Worm (Caenorhabditis elegans) whole organism, L1 larva: ENCODE data around the gene spp-24.

Source experiments
- C04F5.9 ChIP-seq: sonication (generic microtip); optimal IDR thresholded peaks from 2 replicates; lab custom pipeline; 2016; ENCODE audit warnings: missing genetic modification characterization, missing compliant biosample characterization
- C16A3.4 ChIP-seq: fragments of 150-350 bp; optimal IDR thresholded peaks from 2 replicates; lab custom pipeline; 2014; ENCODE audit warnings: missing biosample characterization, missing genetic modification characterization
- Y116A8C.19 ChIP-seq: sonication (generic microtip); optimal IDR thresholded peaks from 2 replicates; lab custom pipeline; 2016; ENCODE audit warnings: missing compliant biosample characterization, missing genetic modification characterization, borderline replicate concordance
- aha-1 ChIP-seq: fragments of 150-350 bp; optimal IDR thresholded peaks from 2 replicates; lab custom pipeline; 2014; ENCODE audit warnings: missing biosample characterization, missing genetic modification characterization
- ama-1 ChIP-seq: fragments of 150-350 bp; optimal IDR thresholded peaks from 2 replicates; lab custom pipeline; 2014
- blmp-1 ChIP-seq: fragments of 150-350 bp; optimal IDR thresholded peaks from 2 replicates; lab custom pipeline; 2014; ENCODE audit warnings: missing biosample characterization, missing genetic modification characterization
- ceh-63 ChIP-seq: fragments of 200-800 bp; sonication (Bioruptor generic); optimal IDR thresholded peaks from 2 replicates; lab custom pipeline; 2018; ENCODE audit warnings: mild to moderate bottlenecking, missing genetic modification characterization, missing compliant biosample characterization
- ces-1 ChIP-seq: fragments of 150-350 bp; optimal IDR thresholded peaks from 2 replicates; lab custom pipeline; 2014; ENCODE audit warnings: missing biosample characterization, missing genetic modification reagents, missing genetic modification characterization
- efl-1 ChIP-seq, 4 experiments: fragments of 150-350 bp; optimal IDR thresholded peaks in 3 of 4; peaks in 1 of 4; 1 replicate in 1 of 4; 2 replicates in 3 of 4; lab custom pipeline; 2014; ENCODE audit warnings: missing biosample characterization in 2 of 4, missing genetic modification characterization in 2 of 4, missing genetic modification reagents in 2 of 4
- efl-3 ChIP-seq: fragments of 200-800 bp; sonication (Bioruptor generic); optimal IDR thresholded peaks from 2 replicates; lab custom pipeline; 2018; ENCODE audit warnings: mild to moderate bottlenecking, missing genetic modification characterization, missing compliant biosample characterization
- elt-2 ChIP-seq: sonication (generic microtip); optimal IDR thresholded peaks from 2 replicates; lab custom pipeline; 2016; ENCODE audit warnings: missing genetic modification characterization, mild to moderate bottlenecking, inconsistent platforms, missing compliant biosample characterization, missing genetic modification reagents
- elt-3 ChIP-seq, 6 experiments: fragments of 150-350 bp in 1 of 6; sonication (generic microtip); optimal IDR thresholded peaks; 2 replicates each; lab custom pipeline; 2017 to 2018; ENCODE audit warnings: missing biosample characterization in 6 of 6, missing genetic modification characterization in 6 of 6, inconsistent platforms in 1 of 6
- fkh-4 ChIP-seq: sonication (generic microtip); optimal IDR thresholded peaks from 2 replicates; lab custom pipeline; 2016; ENCODE audit warnings: missing compliant biosample characterization, missing genetic modification characterization, borderline replicate concordance
- fos-1 ChIP-seq: fragments of 150-350 bp; optimal IDR thresholded peaks from 2 replicates; lab custom pipeline; 2014; ENCODE audit warnings: missing biosample characterization, missing genetic modification characterization
- jun-1 ChIP-seq: fragments of 150-350 bp; optimal IDR thresholded peaks from 2 replicates; lab custom pipeline; 2014; ENCODE audit warnings: missing biosample characterization, missing genetic modification reagents, missing genetic modification characterization
- lin-13 ChIP-seq: fragments of 150-350 bp; optimal IDR thresholded peaks from 2 replicates; lab custom pipeline; 2014; ENCODE audit warnings: missing biosample characterization, missing genetic modification reagents, missing genetic modification characterization
- lin-14 ChIP-seq: fragments of 200-800 bp; sonication (Bioruptor generic); optimal IDR thresholded peaks from 2 replicates; lab custom pipeline; 2018; ENCODE audit warnings: mild to moderate bottlenecking, missing genetic modification characterization, moderate library complexity, missing compliant biosample characterization
- lin-15B ChIP-seq: fragments of 150-350 bp; sonication (generic microtip); optimal IDR thresholded peaks from 3 replicates; lab custom pipeline; 2014; ENCODE audit warnings: missing biosample characterization, missing genetic modification characterization
- lin-35 ChIP-seq, 2 experiments: fragments of 150-350 bp; optimal IDR thresholded peaks; 2 replicates each; lab custom pipeline; 2014; ENCODE audit warnings: missing biosample characterization in 2 of 2, missing genetic modification characterization in 2 of 2, missing genetic modification reagents in 2 of 2
- lin-39 ChIP-seq: fragments of 150-350 bp; optimal IDR thresholded peaks from 2 replicates; lab custom pipeline; 2014; ENCODE audit warnings: missing biosample characterization, missing genetic modification reagents, missing genetic modification characterization
- lsy-2 ChIP-seq, 2 experiments: fragments of 150-350 bp; optimal IDR thresholded peaks; 2 replicates each; lab custom pipeline; 2014; ENCODE audit warnings: missing biosample characterization in 2 of 2, missing genetic modification characterization in 2 of 2
- nhr-11 ChIP-seq: fragments of 150-350 bp; optimal IDR thresholded peaks from 2 replicates; lab custom pipeline; 2014; ENCODE audit warnings: missing biosample characterization, missing genetic modification characterization
- nhr-20 ChIP-seq: sonication (generic microtip); optimal IDR thresholded peaks from 2 replicates; lab custom pipeline; 2016; ENCODE audit warnings: mild to moderate bottlenecking, missing genetic modification characterization, missing compliant biosample characterization
- nhr-47 ChIP-seq: sonication (generic microtip); optimal IDR thresholded peaks from 2 replicates; lab custom pipeline; 2016; ENCODE audit warnings: mild to moderate bottlenecking, missing genetic modification characterization, moderate library complexity, missing compliant biosample characterization
- nhr-71 ChIP-seq: sonication (generic microtip); optimal IDR thresholded peaks from 2 replicates; lab custom pipeline; 2016; ENCODE audit warnings: mild to moderate bottlenecking, missing genetic modification characterization, moderate library complexity, missing compliant biosample characterization
- nhr-76 ChIP-seq: sonication (generic microtip); optimal IDR thresholded peaks from 2 replicates; lab custom pipeline; 2017; ENCODE audit warnings: missing biosample characterization, missing genetic modification characterization
- nhr-84 ChIP-seq: sonication (generic microtip); optimal IDR thresholded peaks from 2 replicates; lab custom pipeline; 2017; ENCODE audit warnings: missing biosample characterization, missing genetic modification characterization
- nhr-85 ChIP-seq: sonication (generic microtip); peaks from one replicate; lab custom pipeline; 2016; ENCODE audit warnings: missing genetic modification characterization, inconsistent platforms, missing compliant biosample characterization
- pag-3 ChIP-seq: sonication (generic microtip); optimal IDR thresholded peaks from 2 replicates; lab custom pipeline; 2017; ENCODE audit warnings: missing genetic modification characterization, mild to moderate bottlenecking, missing compliant biosample characterization, antibody characterized with exemption, borderline replicate concordance; ENCODE audit not compliant: insufficient read depth
- pqm-1 ChIP-seq: sonication (generic microtip); optimal IDR thresholded peaks from 3 replicates; lab custom pipeline; 2017; ENCODE audit warnings: missing biosample characterization, missing genetic modification characterization
- snu-23 ChIP-seq: sonication (generic microtip); optimal IDR thresholded peaks from 2 replicates; lab custom pipeline; 2016; ENCODE audit warnings: missing genetic modification characterization, missing compliant biosample characterization
- sptf-1 ChIP-seq: fragments of 150-350 bp; optimal IDR thresholded peaks from 2 replicates; lab custom pipeline; 2014; ENCODE audit warnings: missing biosample characterization, missing genetic modification characterization
- tbx-2 ChIP-seq: sonication (generic microtip); optimal IDR thresholded peaks from 2 replicates; lab custom pipeline; 2016; ENCODE audit warnings: missing genetic modification characterization, missing compliant biosample characterization
- unc-130 ChIP-seq: fragments of 150-350 bp; optimal IDR thresholded peaks from 2 replicates; lab custom pipeline; 2017; ENCODE audit warnings: missing biosample characterization, missing genetic modification characterization, inconsistent platforms
- vab-15 ChIP-seq: sonication (generic microtip); optimal IDR thresholded peaks from 2 replicates; lab custom pipeline; 2017; ENCODE audit warnings: missing genotype, mild to moderate bottlenecking, missing genetic modification characterization, missing compliant biosample characterization
- ztf-11 ChIP-seq, 2 experiments: sonication (generic microtip); optimal IDR thresholded peaks; 2 replicates each; lab custom pipeline; 2016 to 2017; ENCODE audit warnings: missing genetic modification characterization in 2 of 2, missing biosample characterization in 1 of 2, missing compliant biosample characterization in 1 of 2
- ztf-4 ChIP-seq: fragments of 150-350 bp; optimal IDR thresholded peaks from 2 replicates; lab custom pipeline; 2014; ENCODE audit warnings: missing biosample characterization, missing genetic modification characterization

spp-24 gene

ce11 chrII:65484-65883 is 26.1 kb upstream of the spp-24 start:
- no peak for TF ChIP-seq aha-1
- peak; percentile 54 for TF ChIP-seq pqm-1
- TF ChIP-seq Y116A8C.19: no peak
- peak; percentile 7 for TF ChIP-seq elt-2 (tag; lab: Kevin White, UChicago)

DNA sequence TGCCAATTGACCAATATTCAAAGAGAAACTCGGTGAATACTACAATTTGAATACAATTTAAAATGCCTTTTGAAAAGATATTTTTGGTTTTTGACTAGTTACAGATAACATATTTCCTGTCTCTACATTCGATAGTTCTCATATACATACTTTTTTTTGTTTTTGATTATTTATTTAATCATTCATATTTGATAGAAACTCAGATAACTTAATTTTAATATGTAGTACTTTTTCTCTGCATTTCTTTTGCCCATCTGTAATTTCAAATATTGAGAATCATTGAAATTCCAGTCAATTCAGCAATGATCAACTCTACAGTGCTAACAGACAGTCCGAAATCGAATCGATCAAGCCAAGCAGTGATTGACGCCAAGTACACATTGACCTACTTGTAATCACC is 21.7 kb upstream of the spp-24 start, which contains the start of gene C23H3.2:
TSS of gene C23H3.2 (plus strand) at position 301 of the 400 bp plus-strand sequence.
- no peak for TF ChIP-seq ceh-63
- TF ChIP-seq pag-3 (tag; lab: Kevin White, UChicago): no peak
- TF ChIP-seq elt-2 (tag; lab: Kevin White, UChicago): no peak
- TF ChIP-seq ztf-11 (tag; optimal IDR thresholded peaks at IDR 0.05; lab: Kevin White, UChicago): no peak
- no peak for TF ChIP-seq nhr-76 (tag; lab: Kevin White, UChicago)
- TF ChIP-seq nhr-84: no peak
- TF ChIP-seq, all 84 proteins: peak for 0

DNA sequence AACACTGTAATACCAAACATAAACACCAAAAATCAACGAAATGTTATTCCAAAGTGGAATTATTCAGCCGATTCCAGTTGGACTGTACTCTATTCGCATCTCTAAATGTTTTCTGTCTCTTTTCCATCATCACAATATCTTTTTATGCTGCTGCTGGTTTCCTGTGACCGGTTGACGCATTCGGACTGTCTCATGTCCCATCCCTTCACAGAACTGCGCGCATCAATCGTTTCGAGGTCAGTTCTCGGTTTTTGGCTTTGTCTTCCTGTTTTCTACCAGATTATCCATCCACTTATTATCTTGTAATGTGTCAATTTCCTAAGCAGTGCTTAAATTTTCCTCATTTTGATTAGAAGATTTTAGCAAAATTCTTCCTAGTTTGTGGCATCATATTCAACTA is 20.7 kb upstream of the spp-24 start:
- peak; percentile 3 for TF ChIP-seq nhr-71 (tag; lab: Kevin White, UChicago)
- no peak for TF ChIP-seq sptf-1 (tag; lab: Kevin White, UChicago)
- no peak for TF ChIP-seq lin-39 (tag; lab: Kevin White, UChicago)
- peak; percentile 50 for TF ChIP-seq lin-14 (GFP tag; lab: Kevin White, UChicago)
- peak; percentile 24 for TF ChIP-seq nhr-20
- peak in 1 of 2 experiments; percentile 16 for TF ChIP-seq lin-35 (GFP tag; optimal IDR thresholded peaks at IDR 0.05; lab: Kevin White, UChicago)
- no peak for TF ChIP-seq elt-3 (tag; optimal IDR thresholded peaks at IDR 0.05; lab: Kevin White, UChicago)
- peak; percentile 59 for TF ChIP-seq blmp-1 (tag; lab: Kevin White, UChicago)
- no peak for TF ChIP-seq ama-1 (lab: Kevin White, UChicago)
- peak; percentile 54 for TF ChIP-seq snu-23 (GFP tag; lab: Kevin White, UChicago)
- peak; percentile 65 for TF ChIP-seq nhr-85 (tag; lab: Kevin White, UChicago)

ce11 chrII:57873-58272 is 18.5 kb upstream of the spp-24 start:
- TF ChIP-seq ztf-4 (no peak), C16A3.4 (no peak), C04F5.9 (no peak), efl-1 (optimal IDR thresholded peaks at IDR 0.05; lab: Kevin White, UChicago) (no peak), efl-1 (GFP tag; optimal IDR thresholded peaks at IDR 0.05 in 1 of 2; lab: Kevin White, UChicago) (peak in 1 of 2 experiments; percentile 60), unc-130 (tag; lab: Kevin White, UChicago) (no peak), tbx-2 (tag; lab: Kevin White, UChicago) (no peak), jun-1 (no peak), efl-3 (GFP tag; lab: Kevin White, UChicago) (no peak)

DNA sequence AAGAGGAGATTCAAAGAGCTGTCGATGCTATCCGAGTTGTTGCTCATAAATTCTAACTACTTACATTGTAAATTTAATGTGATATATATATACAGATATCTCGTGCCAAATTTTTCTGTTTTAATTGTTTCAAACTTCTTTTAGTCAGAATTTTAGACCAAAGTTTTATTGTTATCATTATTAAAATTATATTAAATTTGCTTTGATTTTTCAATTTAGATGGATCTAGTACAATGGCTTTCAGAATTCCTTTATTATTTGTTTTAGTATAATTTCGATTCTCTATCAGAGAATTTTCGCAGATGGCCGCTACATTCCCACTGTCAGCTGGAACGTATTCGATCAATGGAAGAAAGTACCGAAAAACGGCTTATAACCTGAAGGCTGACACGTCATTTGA is 18.0 kb upstream of the spp-24 start, which contains the start of gene ascc-1:
TSS of gene ascc-1 (plus strand) at position 301 of the 400 bp plus-strand sequence.
- no peak for TF ChIP-seq fos-1 (tag; lab: Kevin White, UChicago)
- no peak for TF ChIP-seq lsy-2 (tag; optimal IDR thresholded peaks at IDR 0.05; lab: Kevin White, UChicago)
- TF ChIP-seq lin-15B: no peak
- TF ChIP-seq nhr-11 (tag; lab: Kevin White, UChicago): no peak
- TF ChIP-seq ces-1 (GFP tag; lab: Kevin White, UChicago): no peak
- TF ChIP-seq fkh-4 (tag; lab: Kevin White, UChicago): no peak
- TF ChIP-seq lin-13: no peak
- no peak for TF ChIP-seq nhr-47 (tag; lab: Kevin White, UChicago)
- no peak for TF ChIP-seq pag-3 (tag; lab: Kevin White, UChicago)
- TF ChIP-seq vab-15 (tag; lab: Kevin White, UChicago): no peak
- TF ChIP-seq unc-130 (tag; lab: Kevin White, UChicago): no peak
- no peak for TF ChIP-seq nhr-84
- no peak for TF ChIP-seq ama-1 (lab: Kevin White, UChicago)
- no peak for TF ChIP-seq nhr-71 (tag; lab: Kevin White, UChicago)
